Fruit fly (Drosophila melanogaster): ENCODE results near the gene CG5498.

DNA sequence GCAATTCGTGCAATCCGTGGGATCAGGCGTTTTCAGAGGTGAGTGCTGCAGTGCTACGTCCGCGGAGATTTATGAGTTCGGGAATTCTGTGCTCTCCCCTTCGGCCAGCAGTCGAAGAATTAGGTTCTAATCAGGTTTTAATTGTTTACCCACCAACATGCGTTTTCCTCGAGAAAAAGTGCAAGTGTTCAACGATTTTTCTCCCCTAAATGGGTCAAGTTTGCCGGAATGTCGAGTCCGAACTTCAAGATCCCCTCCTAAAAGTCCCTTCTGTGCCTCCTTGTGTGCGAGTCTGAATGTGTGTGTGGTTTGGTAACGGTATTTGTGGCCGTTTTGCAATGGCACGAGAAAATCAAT lies 7.4 kb downstream of the CG5498 start:
- TF ChIP-seq usp (GFP tag; optimal IDR thresholded peaks at IDR 0.05) (no peak), CG8478 (optimal IDR thresholded peaks at IDR 0.05) (no peak), psq (optimal IDR thresholded peaks at IDR 0.05) (no peak), EcR (GFP tag; optimal IDR thresholded peaks at IDR 0.05) (no peak), Dll (optimal IDR thresholded peaks at IDR 0.05) (no peak)

All from whole organism.